Worm (Caenorhabditis elegans): ENCODE data around the gene C30G12.2.
A peak's percentile ranks its signal among the peaks of the same experiment; 100 is the strongest.

The C30G12.2 gene

ce11 chrII:7337469-7337893, 47.3 kb downstream of the C30G12.2 start (continued):
- TF ChIP-seq ceh-28 (tag; optimal IDR thresholded peaks at IDR 0.05), result no peak
- TF ChIP-seq mes-2 (tag; optimal IDR thresholded peaks at IDR 0.05; ENCODE audit: poor library complexity, severe bottlenecking), result peak; percentile 65
- TF ChIP-seq lsy-2 (tag; optimal IDR thresholded peaks at IDR 0.05), result peak; percentile 51 to 80
- peak; percentile 42 for TF ChIP-seq spr-1 (tag; optimal IDR thresholded peaks at IDR 0.05)
- TF ChIP-seq saeg-2 (GFP tag; IDR thresholded peaks at IDR 0.05), result peak; percentile 85
- no peak for TF ChIP-seq ceh-32 (tag; optimal IDR thresholded peaks at IDR 0.05; ENCODE audit: poor library complexity)
- no peak for TF ChIP-seq ztf-11 (tag; optimal IDR thresholded peaks at IDR 0.05)
- peak; percentile 83 for TF ChIP-seq nhr-77 (tag; optimal IDR thresholded peaks at IDR 0.05)
- no peak for TF ChIP-seq zip-11 (GFP tag; IDR thresholded peaks at IDR 0.05)
- TF ChIP-seq gei-8 (GFP tag; optimal IDR thresholded peaks at IDR 0.05), result peak; percentile 91
- no peak for TF ChIP-seq skn-1 (tag; optimal IDR thresholded peaks at IDR 0.05)
- no peak for TF ChIP-seq daf-8 (GFP tag; IDR thresholded peaks at IDR 0.05)
- TF ChIP-seq nhr-76 (tag; optimal IDR thresholded peaks at IDR 0.05), result peak; percentile 33
- TF ChIP-seq daf-19 (GFP tag; conservative IDR thresholded peaks at IDR 0.05), result no peak
- no peak for TF ChIP-seq ZK546.5 (tag; optimal IDR thresholded peaks at IDR 0.05)
- no peak for TF ChIP-seq jun-1 (tag; optimal IDR thresholded peaks at IDR 0.05)
- peak; percentile 22 for TF ChIP-seq duxl-1 (tag; optimal IDR thresholded peaks at IDR 0.05; ENCODE audit: poor library complexity)
- TF ChIP-seq mep-1 (tag; optimal IDR thresholded peaks at IDR 0.05), result peak; percentile 89
- TF ChIP-seq Y48G9A.11 (GFP tag; IDR thresholded peaks at IDR 0.05), result no peak
- TF ChIP-seq ZK337.2 (GFP tag; IDR thresholded peaks at IDR 0.05), result no peak
- peak; percentile 72 for TF ChIP-seq php-3 (GFP tag; IDR thresholded peaks at IDR 0.05)
- no peak for TF ChIP-seq egl-43 (GFP tag; IDR thresholded peaks at IDR 0.05)
- TF ChIP-seq aha-1 (tag), result peak; percentile 97
- peak; percentile 72 for TF ChIP-seq nhr-11 (tag; optimal IDR thresholded peaks at IDR 0.05)
- TF ChIP-seq unc-39 (tag; optimal IDR thresholded peaks at IDR 0.05), result no peak
- TF ChIP-seq daf-12 (tag; optimal IDR thresholded peaks at IDR 0.05), result no peak
- no peak for TF ChIP-seq dmd-8 (GFP tag; IDR thresholded peaks at IDR 0.05)
- TF ChIP-seq nhr-102 (tag; optimal IDR thresholded peaks at IDR 0.05), result peak; percentile 92
- TF ChIP-seq egl-27 (tag; optimal IDR thresholded peaks at IDR 0.05), result no peak
- TF ChIP-seq F26F4.8 (GFP tag; conservative IDR thresholded peaks at IDR 0.05), result no peak
- no peak for TF ChIP-seq Y5F2A.4 (GFP tag; optimal IDR thresholded peaks at IDR 0.05)
- peak; percentile 32 for TF ChIP-seq nhr-10 (tag; optimal IDR thresholded peaks at IDR 0.05)
- no peak for TF ChIP-seq pha-4 (GFP tag; IDR thresholded peaks at IDR 0.05)
- peak; percentile 17 for TF ChIP-seq pha-4 (tag; optimal IDR thresholded peaks at IDR 0.05)
- TF ChIP-seq mxl-2 (GFP tag; conservative IDR thresholded peaks at IDR 0.05), result 0 out of 2 replicates have a peak, but pooled peaks have one; percentile 3
- peak; percentile 97 for TF ChIP-seq hlh-11 (tag; optimal IDR thresholded peaks at IDR 0.05)
- no peak for TF ChIP-seq aly-2 (tag; optimal IDR thresholded peaks at IDR 0.05)
- no peak for TF ChIP-seq madf-5 (GFP tag; IDR thresholded peaks at IDR 0.05)
- peak; percentile 46 for TF ChIP-seq ama-1 (optimal IDR thresholded peaks at IDR 0.05)
- TF ChIP-seq dve-1 (tag; optimal IDR thresholded peaks at IDR 0.05; ENCODE audit: insufficient read depth), result peak; percentile 85
- peak; percentile 49; the same call in 1 of the 2 replicates for TF ChIP-seq madf-9 (GFP tag; conservative IDR thresholded peaks at IDR 0.05)
- TF ChIP-seq lin-39 (tag; optimal IDR thresholded peaks at IDR 0.05), result no peak
- no peak for TF ChIP-seq F49E8.2 (tag; optimal IDR thresholded peaks at IDR 0.05; ENCODE audit: borderline replicate concordance)
- no peak for TF ChIP-seq snpc-1.2 (GFP tag; IDR thresholded peaks at IDR 0.05)
- no peak for TF ChIP-seq snpc-4 (tag; optimal IDR thresholded peaks at IDR 0.05)
- TF ChIP-seq nhr-6 (tag; optimal IDR thresholded peaks at IDR 0.05), result peak; percentile 30
- no peak for TF ChIP-seq lin-13 (GFP tag; optimal IDR thresholded peaks at IDR 0.05)
- no peak for TF ChIP-seq F44E2.7 (GFP tag; IDR thresholded peaks at IDR 0.05)
- no peak for TF ChIP-seq zag-1 (tag; optimal IDR thresholded peaks at IDR 0.05)
- 0 out of 2 replicates have a peak, but pooled peaks have one; percentile 36 for TF ChIP-seq nhr-42 (GFP tag; IDR thresholded peaks at IDR 0.05)
- no peak for TF ChIP-seq sdz-12 (GFP tag; optimal IDR thresholded peaks at IDR 0.05)
- no peak for TF ChIP-seq vab-7 (GFP tag; IDR thresholded peaks at IDR 0.05)
